Fruit fly (Drosophila melanogaster) whole organism, wandering third instar larva: ENCODE results near the gene CG32086.

Experiments used
- brk ChIP-seq: fragments of 200-800 bp; sonication (Bioruptor generic); optimal IDR thresholded peaks from 2 replicates; lab custom pipeline; 2016; ENCODE audit warnings: missing biosample characterization, mild to moderate bottlenecking, missing genetic modification characterization
- dsf ChIP-seq: sonication (Bioruptor generic); optimal IDR thresholded peaks from 2 replicates; lab custom pipeline; 2016; ENCODE audit warnings: missing biosample characterization, missing genetic modification characterization, borderline replicate concordance
- woc ChIP-seq: sonication (Bioruptor generic); optimal IDR thresholded peaks from 2 replicates; lab custom pipeline; 2016; ENCODE audit warnings: missing biosample characterization, mild to moderate bottlenecking, missing genetic modification characterization

dm6 chr3L:11604227-11604626 lies 20.4 kb upstream of the CG32086 start:
- TF ChIP-seq brk (no peak), dsf (no peak), woc (GFP tag; lab: Kevin White, UChicago) (no peak)
